Worm (Caenorhabditis elegans): ENCODE data around the gene C25A8.2.

DNA sequence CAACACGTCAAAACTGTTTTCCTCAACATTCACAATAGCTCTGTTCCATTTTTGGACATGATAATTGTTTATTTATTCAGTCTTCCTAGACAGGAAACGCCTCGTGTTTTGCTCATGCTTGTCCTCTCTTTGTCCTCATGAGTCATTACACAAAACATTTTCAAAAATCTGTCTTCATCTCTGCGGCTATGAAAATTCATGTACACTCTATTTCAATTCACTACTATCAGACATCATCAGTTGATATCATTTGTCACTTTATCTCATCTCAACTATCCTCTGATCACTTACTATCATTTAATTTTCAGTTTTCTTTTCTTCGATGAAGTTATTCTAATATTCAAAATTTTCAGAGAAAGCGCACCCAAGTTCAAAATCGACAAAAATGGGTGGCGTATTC is 14.2 kb downstream of the C25A8.2 start, which contains the start of gene adah-1:
- TF ChIP-seq nhr-6 (tag; optimal IDR thresholded peaks at IDR 0.05): no peak
- no peak for TF ChIP-seq unc-130 (GFP tag; optimal IDR thresholded peaks at IDR 0.05)
- no peak for TF ChIP-seq nhr-237 (tag; optimal IDR thresholded peaks at IDR 0.05)
- TF ChIP-seq mdt-29 (GFP tag; IDR thresholded peaks at IDR 0.05): no peak
- TF ChIP-seq F26F4.8 (GFP tag; conservative IDR thresholded peaks at IDR 0.05): no peak

All from whole organism, L4 larva.